Fruit fly (Drosophila melanogaster): ENCODE results near the gene CG12659.
A peak's percentile ranks its signal among the peaks of the same experiment; 100 is the strongest.

Gene CG12659

DNA sequence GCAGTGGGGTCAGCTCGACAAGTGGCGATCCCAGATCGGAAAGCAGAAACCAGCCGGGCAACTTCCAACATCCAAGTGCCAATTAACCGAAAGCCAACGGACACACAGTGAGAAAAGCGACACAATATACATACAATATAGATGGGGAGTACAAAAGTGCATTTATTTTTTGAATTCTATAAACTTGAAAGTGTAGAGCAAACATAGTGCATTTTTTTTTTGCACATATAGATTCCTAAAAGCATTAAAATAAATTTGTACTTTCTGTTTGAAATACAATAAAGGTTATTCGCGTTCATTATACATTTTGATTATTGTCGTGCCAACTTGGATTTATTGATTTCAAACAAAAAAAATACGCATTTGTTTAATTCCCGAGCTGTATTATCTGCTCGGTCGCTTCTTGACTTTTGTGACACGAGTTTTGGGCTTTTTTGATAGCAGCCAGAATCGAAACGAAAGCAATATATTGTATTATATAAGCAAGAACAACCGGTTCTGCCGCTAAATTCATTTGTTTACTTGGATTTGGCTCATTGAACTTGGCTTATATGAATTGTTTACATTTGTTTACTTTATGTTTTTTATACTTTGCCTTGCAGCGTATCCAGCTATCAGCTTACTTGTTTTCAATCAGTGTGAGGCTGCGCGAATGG is 18.5 kb downstream of the CG12659 start, which contains the start of gene spirit (continued):
- no peak for TF ChIP-seq CG9139 (GFP tag; optimal IDR thresholded peaks at IDR 0.05)
- TF ChIP-seq fkh (GFP tag; optimal IDR thresholded peaks at IDR 0.05): no peak
- TF ChIP-seq CG11902 (GFP tag; optimal IDR thresholded peaks at IDR 0.05): no peak
- no peak for TF ChIP-seq spab (GFP tag; optimal IDR thresholded peaks at IDR 0.05)
- TF ChIP-seq Eip78C (GFP tag): peak; percentile 74
- no peak for TF ChIP-seq CG8119 (GFP tag; IDR thresholded peaks at IDR 0.05)
- TF ChIP-seq ss (GFP tag; optimal IDR thresholded peaks at IDR 0.05): no peak
- TF ChIP-seq acj6 (GFP tag; optimal IDR thresholded peaks at IDR 0.05): no peak
- peak; percentile 39 for TF ChIP-seq Sox102F (GFP tag; optimal IDR thresholded peaks at IDR 0.05)
- TF ChIP-seq CG15336 (GFP tag; IDR thresholded peaks at IDR 0.05): peak; percentile 34; the same call in 1 of the 2 replicates
- TF ChIP-seq CG3919 (GFP tag; optimal IDR thresholded peaks at IDR 0.05): peak; percentile 16
- TF ChIP-seq Eip75B (GFP tag; optimal IDR thresholded peaks at IDR 0.05): no peak
- no peak for TF ChIP-seq Eip93F (GFP tag; optimal IDR thresholded peaks at IDR 0.05)
- no peak for TF ChIP-seq fd85E (GFP tag; optimal IDR thresholded peaks at IDR 0.05)
- TF ChIP-seq CG8632 (GFP tag; optimal IDR thresholded peaks at IDR 0.05): no peak
- TF ChIP-seq CG6808 (GFP tag; optimal IDR thresholded peaks at IDR 0.05): no peak
- no peak for TF ChIP-seq Hr4 (GFP tag; optimal IDR thresholded peaks at IDR 0.05)
- TF ChIP-seq esn (GFP tag; optimal IDR thresholded peaks at IDR 0.05): peak; percentile 42
- TF ChIP-seq Smox (GFP tag; optimal IDR thresholded peaks at IDR 0.05): no peak
- TF ChIP-seq CG7368 (GFP tag; optimal IDR thresholded peaks at IDR 0.05): no peak
- no peak for TF ChIP-seq CG4318 (GFP tag; optimal IDR thresholded peaks at IDR 0.05)
- peak; percentile 80 for TF ChIP-seq svp (GFP tag)
- no peak for TF ChIP-seq CG11294 (GFP tag; IDR thresholded peaks at IDR 0.05)
- TF ChIP-seq CG3032 (tag; optimal IDR thresholded peaks at IDR 0.05): no peak
- no peak for TF ChIP-seq CG6854 (GFP tag; optimal IDR thresholded peaks at IDR 0.05)
- no peak for TF ChIP-seq CG10669 (GFP tag; optimal IDR thresholded peaks at IDR 0.05)
- TF ChIP-seq CG34406 (GFP tag; optimal IDR thresholded peaks at IDR 0.05): no peak

- TF ChIP-seq Ets96B (tag; optimal IDR thresholded peaks at IDR 0.05) (no peak), dsx (GFP tag; optimal IDR thresholded peaks at IDR 0.05; ENCODE audit: poor library complexity, severe bottlenecking) (no peak), CG10631 (GFP tag; optimal IDR thresholded peaks at IDR 0.05) (no peak), CG6854 (GFP tag; optimal IDR thresholded peaks at IDR 0.05) (no peak)
These were observed 19.6 kb downstream of the CG12659 start for dm6 chrX:8571936-8572335.

DNA sequence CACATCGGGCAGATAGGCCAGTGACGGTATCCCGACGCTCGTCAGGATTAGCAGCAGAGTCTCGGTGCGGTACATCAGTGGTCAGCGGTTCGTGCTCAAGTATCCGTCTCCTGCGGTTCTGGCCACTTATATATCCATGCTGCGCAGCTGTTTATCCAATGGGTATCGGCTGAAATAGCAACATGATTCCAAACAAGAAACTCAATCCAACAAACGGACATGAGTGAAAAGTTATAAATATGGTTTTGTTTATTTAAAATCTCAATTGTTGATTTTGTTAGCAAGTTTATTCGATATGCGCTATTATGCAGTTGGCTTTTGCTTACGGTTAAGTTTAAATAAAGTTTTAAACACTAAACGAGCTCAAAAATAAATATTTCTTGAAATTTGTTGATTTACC is 20.7 kb downstream of the CG12659 start, which contains the start of gene CG12111:
TSS of gene CG12111 (minus strand) at position 101 of the 400 bp plus-strand sequence.
- TF ChIP-seq acj6 (GFP tag; optimal IDR thresholded peaks at IDR 0.05) (no peak), CG9139 (GFP tag; optimal IDR thresholded peaks at IDR 0.05) (no peak), CG16779 (tag; optimal IDR thresholded peaks at IDR 0.05) (no peak), CG11902 (GFP tag; optimal IDR thresholded peaks at IDR 0.05) (no peak), achi (GFP tag; optimal IDR thresholded peaks at IDR 0.05) (no peak), CG32006 (GFP tag; optimal IDR thresholded peaks at IDR 0.05) (no peak), CG11762 (GFP tag; optimal IDR thresholded peaks at IDR 0.05; ENCODE audit: insufficient read depth) (no peak), Lpt (GFP tag; optimal IDR thresholded peaks at IDR 0.05) (no peak), Sox14 (GFP tag; optimal IDR thresholded peaks at IDR 0.05) (no peak), Sox102F (GFP tag; optimal IDR thresholded peaks at IDR 0.05) (no peak), CG8632 (GFP tag; optimal IDR thresholded peaks at IDR 0.05) (no peak), Ets21C (GFP tag; optimal IDR thresholded peaks at IDR 0.05) (no peak), Gug (GFP tag; IDR thresholded peaks at IDR 0.05) (no peak), topi (GFP tag; optimal IDR thresholded peaks at IDR 0.05) (no peak), dsx (GFP tag; optimal IDR thresholded peaks at IDR 0.05; ENCODE audit: poor library complexity, severe bottlenecking) (no peak), CG6792 (GFP tag; optimal IDR thresholded peaks at IDR 0.05) (no peak), Hr38 (GFP tag; optimal IDR thresholded peaks at IDR 0.05) (no peak), CG10631 (GFP tag; optimal IDR thresholded peaks at IDR 0.05) (no peak), CG6808 (GFP tag; optimal IDR thresholded peaks at IDR 0.05) (no peak)
